Fruit fly (Drosophila melanogaster) whole organism, embryonic: Measurements from ENCODE around the gene Ir68b.

Source experiments
- Antp ChIP-seq: fragments of 200-800 bp; sonication (Bioruptor generic); optimal IDR thresholded peaks from 3 replicates; lab custom pipeline; 2016; ENCODE audit warnings: missing biosample characterization, missing genetic modification characterization
- Bteb2 ChIP-seq: fragments of 200-800 bp; sonication (Bioruptor generic); optimal IDR thresholded peaks from 2 replicates; lab custom pipeline; 2016; ENCODE audit warnings: missing biosample characterization, missing genetic modification characterization
- CG11504 ChIP-seq: fragments of 200-800 bp; sonication (Bioruptor generic); optimal IDR thresholded peaks from 3 replicates; lab custom pipeline; 2019; ENCODE audit warnings: missing biosample characterization, mild to moderate bottlenecking, missing genetic modification characterization, moderate library complexity
- CG12071 ChIP-seq: fragments of 200-800 bp; sonication (Bioruptor generic); optimal IDR thresholded peaks from 3 replicates; lab custom pipeline; 2018; ENCODE audit warnings: missing biosample characterization, mild to moderate bottlenecking, missing genetic modification characterization
- CG12104 ChIP-seq: fragments of 200-800 bp; sonication (Bioruptor generic); optimal IDR thresholded peaks from 3 replicates; lab custom pipeline; 2016; ENCODE audit warnings: missing biosample characterization, missing genetic modification characterization
- CG13424 ChIP-seq: fragments of 200-800 bp; sonication (Bioruptor generic); optimal IDR thresholded peaks from 2 replicates; lab custom pipeline; 2019; ENCODE audit warnings: missing biosample characterization, mild to moderate bottlenecking, missing genetic modification characterization, moderate library complexity
- CG13894 ChIP-seq: fragments of 200-800 bp; sonication (Bioruptor generic); optimal IDR thresholded peaks from 3 replicates; lab custom pipeline; 2018; ENCODE audit warnings: missing biosample characterization, mild to moderate bottlenecking, missing genetic modification characterization, moderate library complexity
- CG14667 ChIP-seq: fragments of 200-800 bp; sonication (Bioruptor generic); IDR thresholded peaks from 2 replicates; pipeline ENCODE4 v1.3.6; 2022; ENCODE audit warnings: missing biosample characterization, missing genetic modification characterization
- CG17328 ChIP-seq: fragments of 200-800 bp; sonication (Bioruptor generic); IDR thresholded peaks from 2 replicates; pipeline ENCODE4 v1.3.6; 2022; ENCODE audit warnings: missing biosample characterization, missing genetic modification characterization
- CG2116 ChIP-seq: fragments of 200-800 bp; sonication (Bioruptor generic); optimal IDR thresholded peaks from 3 replicates; lab custom pipeline; 2018; ENCODE audit warnings: missing biosample characterization, mild to moderate bottlenecking, missing genetic modification characterization
- CG2875 ChIP-seq: fragments of 200-800 bp; sonication (Bioruptor generic); optimal IDR thresholded peaks from 2 replicates; lab custom pipeline; 2017; ENCODE audit warnings: missing biosample characterization, mild to moderate bottlenecking, missing genetic modification characterization, missing genetic modification reagents
- CG34224 ChIP-seq: fragments of 200-800 bp; sonication (Bioruptor generic); IDR thresholded peaks from 3 replicates; pipeline ENCODE4 v1.3.6; 2022; ENCODE audit warnings: missing biosample characterization, missing genetic modification characterization; ENCODE audit not compliant: partially characterized antibody
- CG34376 ChIP-seq: fragments of 200-800 bp; sonication (Bioruptor generic); optimal IDR thresholded peaks from 2 replicates; lab custom pipeline; 2018; ENCODE audit warnings: missing biosample characterization, mild to moderate bottlenecking, missing genetic modification characterization
- CG4424 ChIP-seq: fragments of 200-800 bp; sonication (Bioruptor generic); optimal IDR thresholded peaks from 3 replicates; lab custom pipeline; 2016; ENCODE audit warnings: missing biosample characterization, missing genetic modification characterization
- CG6854 ChIP-seq: fragments of 200-800 bp; sonication (Bioruptor generic); optimal IDR thresholded peaks from 3 replicates; lab custom pipeline; 2017; ENCODE audit warnings: missing biosample characterization, mild to moderate bottlenecking, missing genetic modification characterization
- CG7987 ChIP-seq: fragments of 200-800 bp; sonication (Bioruptor generic); optimal IDR thresholded peaks from 2 replicates; lab custom pipeline; 2018; ENCODE audit warnings: missing biosample characterization, mild to moderate bottlenecking, missing genetic modification characterization, moderate library complexity
- Dek ChIP-seq: fragments of 200-800 bp; sonication (Bioruptor generic); optimal IDR thresholded peaks from 3 replicates; lab custom pipeline; 2019; ENCODE audit warnings: missing biosample characterization, mild to moderate bottlenecking, missing genetic modification characterization, moderate library complexity
- HLH3B ChIP-seq: fragments of 200-800 bp; sonication (Bioruptor generic); IDR thresholded peaks from 2 replicates; pipeline ENCODE4 v1.3.6; 2022; ENCODE audit warnings: missing biosample characterization, missing genetic modification characterization
- Hmx ChIP-seq: fragments of 200-800 bp; sonication (Bioruptor generic); optimal IDR thresholded peaks from 2 replicates; lab custom pipeline; 2016; ENCODE audit warnings: missing biosample characterization, missing genetic modification characterization
- Hsf ChIP-seq: fragments of 200-800 bp; sonication (Bioruptor generic); optimal IDR thresholded peaks from 3 replicates; lab custom pipeline; 2016; ENCODE audit warnings: missing biosample characterization, missing genetic modification characterization
- Max ChIP-seq: fragments of 200-800 bp; sonication (Bioruptor generic); optimal IDR thresholded peaks from 2 replicates; lab custom pipeline; 2016; ENCODE audit warnings: missing biosample characterization, mild to moderate bottlenecking, missing genetic modification characterization
- Med ChIP-seq: fragments of 200-800 bp; sonication (Bioruptor generic); peaks from one replicate; lab custom pipeline; 2016; ENCODE audit warnings: missing biosample characterization, missing genetic modification characterization, mild to moderate bottlenecking, inconsistent platforms, moderate library complexity
- Neu2 ChIP-seq: fragments of 200-800 bp; sonication (Bioruptor generic); optimal IDR thresholded peaks from 3 replicates; lab custom pipeline; 2016; ENCODE audit warnings: missing biosample characterization, missing genetic modification characterization, borderline replicate concordance
- Six4 ChIP-seq: fragments of 200-800 bp; sonication (Bioruptor generic); optimal IDR thresholded peaks from 2 replicates; lab custom pipeline; 2016; ENCODE audit warnings: missing biosample characterization, missing genetic modification characterization
- bbx ChIP-seq: fragments of 200-800 bp; sonication (Bioruptor generic); IDR thresholded peaks from 2 replicates; pipeline ENCODE4 v1.3.6; 2022; ENCODE audit warnings: missing biosample characterization, missing genetic modification characterization; ENCODE audit not compliant: partially characterized antibody
- btn ChIP-seq: fragments of 200-800 bp; sonication (Bioruptor generic); optimal IDR thresholded peaks from 2 replicates; lab custom pipeline; 2016; ENCODE audit warnings: missing biosample characterization, missing genetic modification characterization
- chn ChIP-seq: fragments of 200-800 bp; sonication (Bioruptor generic); optimal IDR thresholded peaks from 2 replicates; lab custom pipeline; 2016; ENCODE audit warnings: missing biosample characterization, missing genetic modification characterization
- crp ChIP-seq, 2 experiments: fragments of 200-800 bp; sonication (Bioruptor generic); optimal IDR thresholded peaks; 2 replicates in 1 of 2; 3 replicates in 1 of 2; lab custom pipeline; 2017; ENCODE audit warnings: missing biosample characterization in 2 of 2, missing genetic modification characterization in 2 of 2, mild to moderate bottlenecking in 1 of 2, moderate library complexity in 1 of 2
- en ChIP-seq: fragments of 200-800 bp; sonication (Bioruptor generic); optimal IDR thresholded peaks from 2 replicates; lab custom pipeline; 2016; ENCODE audit warnings: missing biosample characterization, missing genetic modification characterization
- ind ChIP-seq: fragments of 200-800 bp; sonication (Bioruptor generic); optimal IDR thresholded peaks from 3 replicates; lab custom pipeline; 2016; ENCODE audit warnings: missing biosample characterization, missing genetic modification characterization
- kay ChIP-seq: fragments of 200-800 bp; sonication (Bioruptor generic); optimal IDR thresholded peaks from 2 replicates; lab custom pipeline; 2016; ENCODE audit warnings: missing biosample characterization, missing genetic modification characterization
- knrl ChIP-seq: fragments of 200-800 bp; sonication (Bioruptor generic); IDR thresholded peaks from 3 replicates; pipeline ENCODE4 v1.3.6; 2022; ENCODE audit warnings: missing biosample characterization, missing genetic modification characterization; ENCODE audit not compliant: partially characterized antibody
- lbe ChIP-seq: fragments of 200-800 bp; sonication (Bioruptor generic); optimal IDR thresholded peaks from 2 replicates; lab custom pipeline; 2016; ENCODE audit warnings: missing biosample characterization, mild to moderate bottlenecking, missing genetic modification characterization
- lola ChIP-seq, 3 experiments: fragments of >200 bp in 2 of 3; fragments of 200-800 bp in 1 of 3; sonication (Bioruptor generic) in 1 of 3; optimal IDR thresholded peaks; 2 replicates each; lab custom pipeline; 2017 to 2019; ENCODE audit warnings: missing biosample characterization in 3 of 3, missing genetic modification characterization in 3 of 3, mild to moderate bottlenecking in 1 of 3, moderate library complexity in 1 of 3
- nau ChIP-seq: fragments of 200-800 bp; sonication (Bioruptor generic); optimal IDR thresholded peaks from 3 replicates; lab custom pipeline; 2017; ENCODE audit warnings: missing biosample characterization, mild to moderate bottlenecking, missing genetic modification characterization, missing genetic modification reagents
- nmo ChIP-seq: fragments of 200-800 bp; sonication (Bioruptor generic); optimal IDR thresholded peaks from 2 replicates; lab custom pipeline; 2018; ENCODE audit warnings: missing biosample characterization, mild to moderate bottlenecking, missing genetic modification characterization, moderate library complexity
- org-1 ChIP-seq: fragments of 200-800 bp; sonication (Bioruptor generic); optimal IDR thresholded peaks from 2 replicates; lab custom pipeline; 2017; ENCODE audit warnings: missing biosample characterization, missing genetic modification characterization
- prd ChIP-seq, 3 experiments: fragments of >200 bp in 2 of 3; fragments of 200-800 bp in 1 of 3; sonication (Bioruptor generic) in 1 of 3; optimal IDR thresholded peaks in 2 of 3; IDR thresholded peaks in 1 of 3; 2 replicates in 2 of 3; 3 replicates in 1 of 3; pipeline versions ENCODE4 v1.3.6 to Lab custom; 2017 to 2022; ENCODE audit warnings: missing biosample characterization in 1 of 3, missing genetic modification characterization in 1 of 3
- run ChIP-seq: fragments of 200-800 bp; sonication (Bioruptor generic); optimal IDR thresholded peaks from 3 replicates; lab custom pipeline; 2018; ENCODE audit warnings: missing biosample characterization, mild to moderate bottlenecking, missing genetic modification characterization
- sc ChIP-seq, 3 experiments: fragments of >200 bp in 2 of 3; fragments of 200-800 bp in 1 of 3; sonication (Bioruptor generic) in 1 of 3; optimal IDR thresholded peaks; 2 replicates in 2 of 3; 3 replicates in 1 of 3; lab custom pipeline; 2017; ENCODE audit warnings: mild to moderate bottlenecking in 1 of 3, missing biosample characterization in 1 of 3, missing genetic modification characterization in 1 of 3, missing genetic modification reagents in 1 of 3
- sens ChIP-seq: fragments of 200-800 bp; sonication (Bioruptor generic); peaks from one replicate; lab custom pipeline; 2016; ENCODE audit warnings: missing biosample characterization, missing genetic modification characterization
- stwl ChIP-seq: fragments of 200-800 bp; sonication (Bioruptor generic); optimal IDR thresholded peaks from 3 replicates; lab custom pipeline; 2018; ENCODE audit warnings: missing biosample characterization, mild to moderate bottlenecking, missing genetic modification characterization, moderate library complexity
- sug ChIP-seq: fragments of 200-800 bp; optimal IDR thresholded peaks from 2 replicates; lab custom pipeline; 2019; ENCODE audit warnings: missing biosample characterization, mild to moderate bottlenecking, missing genetic modification characterization, moderate library complexity
- tna ChIP-seq: fragments of 200-800 bp; sonication (Bioruptor generic); IDR thresholded peaks from 2 replicates; pipeline ENCODE4 v1.3.6; 2022; ENCODE audit warnings: missing biosample characterization, missing genetic modification characterization; ENCODE audit not compliant: partially characterized antibody
- usp ChIP-seq: fragments of >200 bp; optimal IDR thresholded peaks from 2 replicates; lab custom pipeline; 2017; ENCODE audit warnings: missing biosample characterization, missing genetic modification characterization
- wek ChIP-seq: fragments of 200-800 bp; sonication (Bioruptor generic); optimal IDR thresholded peaks from 3 replicates; lab custom pipeline; 2018; ENCODE audit warnings: missing biosample characterization, mild to moderate bottlenecking, missing genetic modification characterization, moderate library complexity
- z ChIP-seq: fragments of 200-800 bp; sonication (Bioruptor generic); IDR thresholded peaks from 3 replicates; pipeline ENCODE4 v1.3.6; 2022; ENCODE audit warnings: missing biosample characterization, missing genetic modification characterization

The Ir68b gene

DNA sequence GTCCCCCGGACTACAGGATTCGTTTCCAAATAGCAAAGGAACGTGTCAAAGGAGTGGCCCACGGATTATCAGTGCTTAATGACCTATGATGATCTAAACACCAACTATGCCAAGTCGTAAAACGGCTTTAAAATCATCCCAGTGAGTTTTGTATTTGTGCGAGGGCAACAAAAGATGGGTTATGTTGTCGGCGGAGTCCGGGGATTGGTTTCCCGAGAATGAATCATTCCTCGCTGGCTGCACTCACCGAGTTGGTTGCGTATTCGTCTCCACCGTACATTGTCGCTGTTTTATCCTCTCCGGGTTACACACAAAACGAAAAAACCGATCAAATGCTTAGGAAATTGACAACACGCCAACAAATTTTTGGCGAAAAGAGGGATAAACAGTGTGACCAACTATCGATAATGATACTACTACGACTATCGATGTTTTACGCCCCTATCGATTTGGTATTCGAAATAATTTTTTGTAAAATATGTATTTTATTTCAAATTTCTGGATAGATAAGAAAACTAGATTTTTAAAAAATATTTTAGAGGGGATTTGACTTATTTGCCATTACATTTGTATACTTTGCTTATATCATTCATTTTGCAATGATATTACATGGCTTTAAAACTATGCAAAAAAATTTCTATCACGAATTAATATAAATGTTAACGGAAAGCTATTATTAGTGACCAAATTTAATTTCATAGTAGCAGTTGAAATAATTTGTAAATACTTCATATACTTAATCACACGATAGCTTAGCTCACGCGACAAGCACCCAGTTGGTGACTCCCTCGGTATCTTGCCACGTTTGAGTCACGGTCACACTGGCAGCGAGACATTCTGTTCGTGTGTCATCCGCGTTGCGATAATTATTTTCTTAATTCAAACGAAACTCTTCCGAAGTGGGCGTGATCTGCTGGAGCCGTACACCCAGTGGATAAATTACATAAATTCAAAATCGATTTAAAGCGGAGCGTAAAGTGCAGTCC is 18.8 kb upstream of the Ir68b start, which contains the start of the genes eIF3l and Nrx-IV (continued):
- no peak for TF ChIP-seq z (GFP tag; lab: Robert Waterston, UW)
- no peak for TF ChIP-seq Max (GFP tag; lab: Kevin White, UChicago)
- no peak for TF ChIP-seq CG4424 (GFP tag; lab: Kevin White, UChicago)
- no peak for TF ChIP-seq Six4 (GFP tag; lab: Kevin White, UChicago)
- no peak for TF ChIP-seq CG7987 (GFP tag; lab: Kevin White, UChicago)
- peak; percentile 1 for TF ChIP-seq Bteb2 (GFP tag; lab: Kevin White, UChicago)
- no peak for TF ChIP-seq lola (GFP tag; optimal IDR thresholded peaks at IDR 0.05; lab: Kevin White, UChicago)
- no peak for TF ChIP-seq Neu2 (GFP tag; lab: Kevin White, UChicago)
- TF ChIP-seq CG2116 (GFP tag; lab: Kevin White, UChicago): peak; percentile 47
- TF ChIP-seq kay (GFP tag; lab: Kevin White, UChicago): peak; percentile 35
- TF ChIP-seq sc (optimal IDR thresholded peaks at IDR 0.05; lab: Kevin White, UChicago): no peak
- no peak for TF ChIP-seq sc (GFP tag; optimal IDR thresholded peaks at IDR 0.05; lab: Kevin White, UChicago)
- no peak for TF ChIP-seq CG11504 (tag; lab: Kevin White, UChicago)
- no peak for TF ChIP-seq Hmx
- no peak for TF ChIP-seq CG13894
- no peak for TF ChIP-seq CG12104 (GFP tag; lab: Kevin White, UChicago)
- TF ChIP-seq lbe (GFP tag; lab: Kevin White, UChicago): no peak
- no peak for TF ChIP-seq run (tag; lab: Kevin White, UChicago)
- peak; percentile 35 for TF ChIP-seq nmo (GFP tag; lab: Kevin White, UChicago)
- TF ChIP-seq CG17328 (GFP tag; lab: Robert Waterston, UW): no peak
- no peak for TF ChIP-seq btn (GFP tag; lab: Kevin White, UChicago)
- no peak for TF ChIP-seq en (GFP tag; lab: Kevin White, UChicago)
- no peak for TF ChIP-seq sug (tag; lab: Kevin White, UChicago)
- no peak for TF ChIP-seq org-1 (GFP tag; lab: Kevin White, UChicago)
- peak; percentile 36 for TF ChIP-seq sens (GFP tag; lab: Kevin White, UChicago)
- no peak for TF ChIP-seq ind (GFP tag; lab: Kevin White, UChicago)
- TF ChIP-seq Hsf (GFP tag; lab: Kevin White, UChicago): no peak
- peak; percentile 76 for TF ChIP-seq knrl (GFP tag; lab: Robert Waterston, UW)
- no peak for TF ChIP-seq CG2875
- no peak for TF ChIP-seq CG13424 (tag; lab: Kevin White, UChicago)
- peak; percentile 28 for TF ChIP-seq bbx (GFP tag; lab: Robert Waterston, UW)
- no peak for TF ChIP-seq Antp (GFP tag; lab: Kevin White, UChicago)
- no peak for TF ChIP-seq CG6854 (GFP tag; lab: Kevin White, UChicago)
- TF ChIP-seq tna: 0 out of 2 replicates have a peak, but pooled peaks have one; percentile 22
- TF ChIP-seq chn: no peak
- no peak for TF ChIP-seq usp (GFP tag; lab: Kevin White, UChicago)
- TF ChIP-seq crp (GFP tag; optimal IDR thresholded peaks at IDR 0.05; lab: Kevin White, UChicago): no peak
- peak; percentile 65 for TF ChIP-seq Med
- peak; percentile 35 for TF ChIP-seq stwl (tag; lab: Kevin White, UChicago)
- TF ChIP-seq HLH3B (GFP tag; lab: Robert Waterston, UW): no peak
- no peak for TF ChIP-seq prd (optimal IDR thresholded peaks at IDR 0.05; lab: Kevin White, UChicago)
- no peak for TF ChIP-seq prd (GFP tag; IDR thresholded peaks at IDR 0.05; lab: Robert Waterston, UW)
- TF ChIP-seq wek (GFP tag; lab: Kevin White, UChicago): no peak
- TF ChIP-seq CG14667 (GFP tag; lab: Robert Waterston, UW): no peak
- TF ChIP-seq nau: no peak
- TF ChIP-seq CG12071 (GFP tag; lab: Kevin White, UChicago): no peak
- no peak for TF ChIP-seq Dek
- no peak for TF ChIP-seq CG34376 (GFP tag; lab: Kevin White, UChicago)
- peak; percentile 41; the same call in 2 of the 3 replicates for TF ChIP-seq CG34224 (GFP tag; lab: Robert Waterston, UW)
